Worm (Caenorhabditis elegans): ENCODE data around the gene F54D5.17.

F54D5.17 gene

DNA sequence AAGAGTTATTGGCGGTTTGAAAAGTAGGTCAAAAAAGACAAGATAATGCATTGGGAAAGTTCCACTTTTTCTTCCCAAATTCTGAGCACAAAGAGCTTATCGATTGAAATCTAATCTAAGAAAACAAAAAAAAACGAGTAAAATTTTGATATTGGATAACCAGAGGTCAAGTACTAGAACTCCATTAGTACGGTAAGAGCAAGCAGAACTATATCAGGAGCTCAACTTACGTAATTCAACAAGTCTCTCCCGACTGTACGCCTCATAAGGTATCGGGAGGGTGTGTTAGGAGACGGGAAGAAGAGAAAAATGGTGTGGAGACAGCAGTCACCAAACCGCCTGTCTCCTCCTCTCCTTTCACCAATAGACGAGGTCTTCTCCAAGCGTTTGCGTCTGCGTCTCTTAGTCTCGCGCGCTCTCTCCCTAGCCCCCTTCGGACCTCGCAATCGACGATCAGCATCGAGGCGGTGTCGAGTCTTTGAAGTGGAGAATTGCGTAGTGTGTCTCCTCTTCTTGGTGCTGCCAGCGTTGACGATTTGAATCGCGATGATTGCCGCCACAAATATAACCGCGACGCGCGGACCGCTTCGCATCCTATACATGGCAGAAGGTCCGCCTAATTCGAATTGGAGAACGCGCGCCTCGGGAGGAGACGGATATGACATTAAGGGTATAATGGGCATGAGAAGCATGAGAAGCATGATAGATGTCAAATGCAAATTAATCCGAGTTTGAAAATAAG, 10.7 kb downstream of the F54D5.17 start, which contains the start of gene F54D5.5:
TSS of gene F54D5.5 (minus strand) at position 51 of the 742 bp plus-strand sequence.
- TF ChIP-seq scrt-1 (GFP tag; IDR thresholded peaks at IDR 0.05) (no peak), ets-7 (tag; optimal IDR thresholded peaks at IDR 0.05) (no peak), flt-1 (GFP tag; IDR thresholded peaks at IDR 0.05) (peak; percentile 27; the same call in 1 of the 2 replicates), hmg-4 (GFP tag; optimal IDR thresholded peaks at IDR 0.05) (peak; percentile 87), tbx-11 (GFP tag; IDR thresholded peaks at IDR 0.05) (0 out of 2 replicates have a peak, but pooled peaks have one; percentile 49), B0310.2 (tag; optimal IDR thresholded peaks at IDR 0.05) (no peak), F13C5.2 (tag; optimal IDR thresholded peaks at IDR 0.05) (peak; percentile 16), sea-1 (GFP tag; conservative IDR thresholded peaks at IDR 0.05) (0 out of 2 replicates have a peak, but pooled peaks have one; percentile 38), pes-1 (GFP tag; IDR thresholded peaks at IDR 0.05) (0 out of 2 replicates have a peak, but pooled peaks have one; percentile 18), aly-1 (tag; optimal IDR thresholded peaks at IDR 0.05) (no peak), tra-4 (tag; optimal IDR thresholded peaks at IDR 0.05) (no peak), tbx-37 (GFP tag; conservative IDR thresholded peaks at IDR 0.05) (no peak), ceh-36 (tag; optimal IDR thresholded peaks at IDR 0.05) (no peak)

DNA sequence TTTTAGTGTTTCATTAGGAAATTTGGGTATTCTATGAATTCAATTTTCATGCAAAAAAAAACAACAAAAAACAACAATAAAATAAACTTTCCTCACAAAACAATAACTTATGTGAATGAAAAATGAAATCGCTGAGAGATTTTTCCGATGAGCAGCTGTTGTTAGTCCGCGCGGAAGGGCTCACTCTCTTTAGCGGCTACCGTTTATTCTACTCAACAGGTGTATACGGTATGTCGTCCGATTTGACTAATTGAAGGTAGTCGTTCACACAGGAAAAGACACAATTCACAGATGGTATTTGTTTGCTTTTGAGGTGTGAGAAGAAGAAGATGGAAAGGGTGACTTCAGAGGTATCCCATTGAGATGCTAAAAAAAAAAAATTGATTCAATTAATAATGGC, 12.2 kb downstream of the F54D5.17 start:
- TF ChIP-seq ceh-36 (tag; optimal IDR thresholded peaks at IDR 0.05) = no peak
- TF ChIP-seq aly-1 (tag; optimal IDR thresholded peaks at IDR 0.05) = no peak
- no peak for TF ChIP-seq hnd-1 (tag; optimal IDR thresholded peaks at IDR 0.05)
- no peak for TF ChIP-seq hmg-4 (GFP tag; optimal IDR thresholded peaks at IDR 0.05)
- no peak for TF ChIP-seq tbx-11 (GFP tag; IDR thresholded peaks at IDR 0.05)
- no peak for TF ChIP-seq tbx-37 (GFP tag; conservative IDR thresholded peaks at IDR 0.05)
- TF ChIP-seq F13C5.2 (tag; optimal IDR thresholded peaks at IDR 0.05) = no peak
- TF ChIP-seq pes-1 (GFP tag; IDR thresholded peaks at IDR 0.05) = no peak
- no peak for TF ChIP-seq ets-7 (tag; optimal IDR thresholded peaks at IDR 0.05)
- TF ChIP-seq sea-1 (GFP tag; conservative IDR thresholded peaks at IDR 0.05) = no peak
- no peak for TF ChIP-seq ama-1 (optimal IDR thresholded peaks at IDR 0.05)
- TF ChIP-seq hmbx-1 (tag; optimal IDR thresholded peaks at IDR 0.05) = no peak
- TF ChIP-seq tra-4 (tag; optimal IDR thresholded peaks at IDR 0.05) = no peak
- TF ChIP-seq B0310.2 (tag; optimal IDR thresholded peaks at IDR 0.05) = no peak

DNA sequence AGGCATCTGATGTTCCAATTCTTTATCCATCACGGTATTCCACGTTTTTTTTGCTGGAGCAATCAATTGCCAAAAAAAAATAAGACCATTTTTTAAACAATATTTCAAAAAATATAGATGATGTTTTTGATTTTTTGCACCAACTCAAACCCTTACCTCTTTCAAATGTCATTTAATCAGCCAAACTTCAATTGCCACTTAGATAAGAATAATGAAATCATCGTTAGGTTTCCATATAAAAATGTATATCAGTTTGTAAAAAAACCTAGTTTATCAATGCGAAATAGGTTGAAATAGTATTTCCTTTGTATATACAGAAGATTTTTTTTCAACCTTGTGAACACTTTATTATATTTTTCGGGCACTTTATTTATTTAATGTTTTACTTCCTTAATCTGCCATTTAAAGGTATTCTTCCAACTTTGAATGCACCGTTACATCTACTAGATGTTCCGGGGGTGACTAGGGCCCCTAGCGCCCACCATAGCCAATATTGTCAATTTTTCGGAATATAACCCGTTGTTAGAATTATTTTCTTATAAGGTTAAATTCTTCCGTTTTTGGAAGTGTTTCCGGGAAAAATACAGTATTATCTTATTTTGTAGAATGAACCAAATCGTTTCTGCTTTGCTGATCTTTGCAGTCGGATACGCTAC, 12.9 kb downstream of the F54D5.17 start, which contains the start of the genes F54D5.23 and F54D5.4:
TSS of gene F54D5.23 (minus strand) at position 75 of the 656 bp plus-strand sequence.
TSS of gene F54D5.4 (plus strand) at position 606 of the 656 bp plus-strand sequence.
- TF ChIP-seq F13C5.2 (tag; optimal IDR thresholded peaks at IDR 0.05) (no peak), hnd-1 (tag; optimal IDR thresholded peaks at IDR 0.05) (no peak), tra-4 (tag; optimal IDR thresholded peaks at IDR 0.05) (no peak), ceh-13 (GFP tag; optimal IDR thresholded peaks at IDR 0.05) (no peak), aly-1 (tag; optimal IDR thresholded peaks at IDR 0.05) (no peak), flt-1 (GFP tag; IDR thresholded peaks at IDR 0.05) (no peak), tbx-37 (GFP tag; conservative IDR thresholded peaks at IDR 0.05) (no peak), pes-1 (GFP tag; IDR thresholded peaks at IDR 0.05) (no peak)

DNA sequence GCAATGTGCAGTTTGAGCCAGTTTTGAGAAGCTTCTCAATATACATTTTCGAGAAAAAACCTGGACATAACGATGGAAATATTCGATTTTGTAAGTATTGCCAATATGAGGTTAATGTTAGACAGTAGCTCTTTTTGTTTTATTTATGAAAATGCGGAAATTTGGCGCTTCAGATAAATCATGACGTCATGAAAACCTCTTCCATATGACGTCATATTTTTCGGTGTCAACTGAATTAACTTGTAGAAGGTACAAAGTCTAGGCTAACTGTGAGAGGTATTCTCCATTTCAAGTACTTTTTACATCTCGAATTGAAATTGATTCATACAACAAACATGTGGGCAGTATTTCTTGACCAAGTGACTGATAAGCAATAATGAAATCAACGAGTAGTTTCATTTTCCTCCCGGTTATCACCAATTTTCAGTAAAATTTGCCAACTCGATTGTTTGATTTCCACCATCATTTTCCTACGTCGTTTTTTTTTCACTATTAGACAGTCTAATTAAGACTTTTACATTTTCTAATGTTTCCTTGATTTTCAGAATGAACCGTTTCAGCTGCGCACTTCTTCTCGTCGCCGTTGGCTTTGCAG, 14.9 kb downstream of the F54D5.17 start, which contains the start of gene F54D5.3:
TSS of gene F54D5.3 (plus strand) at position 546 of the 595 bp plus-strand sequence.
- TF ChIP-seq tbx-11 (GFP tag; IDR thresholded peaks at IDR 0.05) (no peak), ama-1 (optimal IDR thresholded peaks at IDR 0.05) (no peak), aly-1 (tag; optimal IDR thresholded peaks at IDR 0.05) (no peak), sea-1 (GFP tag; conservative IDR thresholded peaks at IDR 0.05) (no peak), pes-1 (GFP tag; IDR thresholded peaks at IDR 0.05) (no peak), scrt-1 (GFP tag; IDR thresholded peaks at IDR 0.05) (no peak), hmg-4 (GFP tag; optimal IDR thresholded peaks at IDR 0.05) (no peak), F13C5.2 (tag; optimal IDR thresholded peaks at IDR 0.05) (no peak), ceh-36 (tag; optimal IDR thresholded peaks at IDR 0.05) (no peak), hnd-1 (tag; optimal IDR thresholded peaks at IDR 0.05) (no peak)

- TF ChIP-seq aly-1 (tag; optimal IDR thresholded peaks at IDR 0.05) (no peak), hnd-1 (tag; optimal IDR thresholded peaks at IDR 0.05) (no peak), tbx-11 (GFP tag; IDR thresholded peaks at IDR 0.05) (no peak), sea-1 (GFP tag; conservative IDR thresholded peaks at IDR 0.05) (no peak)
These were observed 16.5 kb downstream of the F54D5.17 start, which contains the start of gene F54D5.2 for ce11 chrII:11572944-11573343. F54D5.2 (plus strand) TSS chrII:11573180.

- TF ChIP-seq tra-4 (tag; optimal IDR thresholded peaks at IDR 0.05) (no peak), hmbx-1 (tag; optimal IDR thresholded peaks at IDR 0.05) (no peak), ceh-13 (GFP tag; optimal IDR thresholded peaks at IDR 0.05) (no peak)
These were observed 21.0 kb downstream of the F54D5.17 start, which contains the start of gene pcs-1 for ce11 chrII:11577397-11577796. pcs-1 (minus strand) TSS chrII:11577740.

- no peak for TF ChIP-seq hnd-1 (tag; optimal IDR thresholded peaks at IDR 0.05)
- TF ChIP-seq hmbx-1 (tag; optimal IDR thresholded peaks at IDR 0.05) = no peak
- no peak for TF ChIP-seq scrt-1 (GFP tag; IDR thresholded peaks at IDR 0.05)
- TF ChIP-seq flt-1 (GFP tag; IDR thresholded peaks at IDR 0.05) = no peak
- no peak for TF ChIP-seq F13C5.2 (tag; optimal IDR thresholded peaks at IDR 0.05)
- TF ChIP-seq ama-1 (optimal IDR thresholded peaks at IDR 0.05) = no peak
- TF ChIP-seq pes-1 (GFP tag; IDR thresholded peaks at IDR 0.05) = no peak
- no peak for TF ChIP-seq tra-4 (tag; optimal IDR thresholded peaks at IDR 0.05)
- no peak for TF ChIP-seq ceh-36 (tag; optimal IDR thresholded peaks at IDR 0.05)
- TF ChIP-seq sea-1 (GFP tag; conservative IDR thresholded peaks at IDR 0.05) = no peak
- no peak for TF ChIP-seq aly-1 (tag; optimal IDR thresholded peaks at IDR 0.05)
- no peak for TF ChIP-seq B0310.2 (tag; optimal IDR thresholded peaks at IDR 0.05)
- TF ChIP-seq hmg-4 (GFP tag; optimal IDR thresholded peaks at IDR 0.05) = no peak
- TF ChIP-seq ceh-13 (GFP tag; optimal IDR thresholded peaks at IDR 0.05) = no peak
- TF ChIP-seq tbx-11 (GFP tag; IDR thresholded peaks at IDR 0.05) = no peak
- TF ChIP-seq ets-7 (tag; optimal IDR thresholded peaks at IDR 0.05) = no peak
- no peak for TF ChIP-seq tbx-37 (GFP tag; conservative IDR thresholded peaks at IDR 0.05)
These were observed 21.4 kb downstream of the F54D5.17 start for ce11 chrII:11577861-11578260.
